Worm (Caenorhabditis elegans): ENCODE data around the gene fbxc-12.
A peak's percentile ranks its signal among the peaks of the same experiment; 100 is the strongest.

Gene fbxc-12

ce11 chrIV:945601-946000 lies 40.5 kb downstream of the fbxc-12 start, which contains the start of gene faah-3:
Gene faah-3 (minus strand): TSS chrIV:945653.
- TF ChIP-seq fos-1 (tag; optimal IDR thresholded peaks at IDR 0.05) (peak; percentile 68), mdl-1 (tag; optimal IDR thresholded peaks at IDR 0.05) (no peak), C34F6.9 (tag; optimal IDR thresholded peaks at IDR 0.05) (no peak)

- TF ChIP-seq lin-13 (GFP tag; optimal IDR thresholded peaks at IDR 0.05) (no peak), alr-1 (tag; optimal IDR thresholded peaks at IDR 0.05) (no peak), nhr-12 (tag; optimal IDR thresholded peaks at IDR 0.05) (no peak), snpc-4 (tag; optimal IDR thresholded peaks at IDR 0.05) (no peak), lsy-2 (tag; optimal IDR thresholded peaks at IDR 0.05) (no peak), ZK546.5 (tag; optimal IDR thresholded peaks at IDR 0.05) (no peak), ztf-4 (tag; optimal IDR thresholded peaks at IDR 0.05) (no peak), sem-4 (tag; optimal IDR thresholded peaks at IDR 0.05) (no peak), ztf-11 (tag; optimal IDR thresholded peaks at IDR 0.05) (no peak), sma-9 (GFP tag; optimal IDR thresholded peaks at IDR 0.05) (no peak), sma-9 (tag; optimal IDR thresholded peaks at IDR 0.05) (no peak), lin-39 (tag; optimal IDR thresholded peaks at IDR 0.05) (no peak), ztf-1 (GFP tag; conservative IDR thresholded peaks at IDR 0.05) (no peak), nhr-77 (tag; optimal IDR thresholded peaks at IDR 0.05) (no peak), nhr-11 (tag; optimal IDR thresholded peaks at IDR 0.05) (no peak), mbf-1 (tag; optimal IDR thresholded peaks at IDR 0.05) (no peak), sma-3 (GFP tag; optimal IDR thresholded peaks at IDR 0.05) (no peak), fos-1 (tag; optimal IDR thresholded peaks at IDR 0.05) (no peak), dmd-4 (tag; optimal IDR thresholded peaks at IDR 0.05) (no peak), ceh-16 (tag; optimal IDR thresholded peaks at IDR 0.05) (no peak)
These were observed 45.0 kb downstream of the fbxc-12 start for ce11 chrIV:949940-950592.

ce11 chrIV:951569-951968 lies 46.5 kb downstream of the fbxc-12 start:
- TF ChIP-seq R02D3.7 (tag; optimal IDR thresholded peaks at IDR 0.05), result no peak

ce11 chrIV:953136-953535 lies 48.1 kb downstream of the fbxc-12 start:
- TF ChIP-seq ztf-4 (tag; optimal IDR thresholded peaks at IDR 0.05) (no peak), unc-62 (GFP tag; optimal IDR thresholded peaks at IDR 0.05) (no peak), sma-9 (GFP tag; optimal IDR thresholded peaks at IDR 0.05) (no peak), sma-9 (tag; optimal IDR thresholded peaks at IDR 0.05) (no peak), unc-39 (tag; optimal IDR thresholded peaks at IDR 0.05) (no peak), nhr-129 (tag; optimal IDR thresholded peaks at IDR 0.05) (no peak), fos-1 (tag; optimal IDR thresholded peaks at IDR 0.05) (no peak), ama-1 (optimal IDR thresholded peaks at IDR 0.05) (no peak), alr-1 (tag; optimal IDR thresholded peaks at IDR 0.05) (no peak), lsy-2 (tag; optimal IDR thresholded peaks at IDR 0.05) (no peak), ztf-11 (tag; optimal IDR thresholded peaks at IDR 0.05) (no peak), nhr-10 (tag; optimal IDR thresholded peaks at IDR 0.05) (no peak), ZK546.5 (tag; optimal IDR thresholded peaks at IDR 0.05) (no peak), nhr-25 (tag; optimal IDR thresholded peaks at IDR 0.05) (no peak)

All from whole organism, L2 larva.